Worm (Caenorhabditis elegans) whole organism, mixed stage, embryonic: ENCODE measurements around the gene K01D12.20.

ENCODE experiments used
- ceh-43 ChIP-seq: fragments of 200-800 bp; sonication (Bioruptor generic); optimal IDR thresholded peaks from 2 replicates; lab custom pipeline; 2018; ENCODE audit warnings: mild to moderate bottlenecking, missing genetic modification characterization, moderate library complexity, missing compliant biosample characterization
- ces-1 ChIP-seq: fragments of 150-350 bp; optimal IDR thresholded peaks from 2 replicates; lab custom pipeline; 2014; ENCODE audit warnings: missing biosample characterization, missing genetic modification reagents, missing genetic modification characterization
- elt-1 ChIP-seq: sonication (generic microtip); optimal IDR thresholded peaks from 2 replicates; lab custom pipeline; 2017; ENCODE audit warnings: missing genetic modification characterization, mild to moderate bottlenecking, missing compliant biosample characterization, antibody characterized with exemption, moderate library complexity, borderline replicate concordance; ENCODE audit not compliant: insufficient read depth
- lin-13 ChIP-seq: fragments of 150-350 bp; optimal IDR thresholded peaks from 2 replicates; lab custom pipeline; 2014; ENCODE audit warnings: missing biosample characterization, missing genetic modification characterization
- nhr-12 ChIP-seq: fragments of 150-350 bp; optimal IDR thresholded peaks from 2 replicates; lab custom pipeline; 2014; ENCODE audit warnings: missing biosample characterization, missing genetic modification characterization
- nhr-76 ChIP-seq: sonication (generic microtip); optimal IDR thresholded peaks from 2 replicates; lab custom pipeline; 2017; ENCODE audit warnings: missing biosample characterization, missing genetic modification characterization
- snpc-4 ChIP-seq: fragments of 150-350 bp; optimal IDR thresholded peaks from 2 replicates; lab custom pipeline; 2014; ENCODE audit warnings: missing biosample characterization, missing genetic modification characterization
- unc-39 ChIP-seq: fragments of 150-350 bp; optimal IDR thresholded peaks from 2 replicates; lab custom pipeline; 2014; ENCODE audit warnings: missing biosample characterization, missing genetic modification characterization

DNA sequence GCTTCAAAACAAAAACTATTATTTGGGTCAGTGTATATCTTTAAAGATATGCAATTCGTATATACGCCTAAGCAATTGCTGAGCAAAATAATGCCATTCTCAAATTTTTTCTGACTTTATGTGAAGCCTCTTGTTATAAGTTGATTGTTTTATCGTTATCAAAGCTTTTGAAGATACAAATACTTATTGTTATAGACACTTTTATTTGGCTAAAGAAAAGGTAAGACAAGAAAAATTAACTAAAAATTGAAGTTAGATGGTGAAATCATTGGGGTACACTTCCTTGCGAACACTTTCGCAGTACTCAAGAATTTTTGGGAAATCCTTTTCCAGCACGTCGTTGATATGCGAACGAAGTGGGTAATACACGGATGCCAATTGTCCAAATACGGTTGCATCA is 11.7 kb upstream of the K01D12.20 start:
- TF ChIP-seq nhr-76 (tag; lab: Kevin White, UChicago): no peak
- TF ChIP-seq nhr-12 (tag; lab: Kevin White, UChicago): no peak
- no peak for TF ChIP-seq unc-39 (tag; lab: Kevin White, UChicago)
- no peak for TF ChIP-seq ces-1
- no peak for TF ChIP-seq snpc-4 (tag; lab: Kevin White, UChicago)
- no peak for TF ChIP-seq lin-13
- TF ChIP-seq ceh-43 (GFP tag; lab: Kevin White, UChicago): no peak
- TF ChIP-seq elt-1: no peak
